Worm (Caenorhabditis elegans) whole organism, late embryonic: ENCODE data around the gene Y54G2A.49.

ENCODE experiments used
- ama-1 ChIP-seq: fragments of 150-350 bp; optimal IDR thresholded peaks from 2 replicates; lab custom pipeline; 2014
- ceh-2 ChIP-seq: sonication (generic microtip); optimal IDR thresholded peaks from 2 replicates; lab custom pipeline; 2016; ENCODE audit warnings: missing genotype, missing genetic modification characterization, missing compliant biosample characterization
- ceh-30 ChIP-seq: fragments of 150-350 bp; optimal IDR thresholded peaks from 2 replicates; lab custom pipeline; 2014; ENCODE audit warnings: missing biosample characterization, missing genetic modification characterization
- ets-4 ChIP-seq: sonication (generic microtip); optimal IDR thresholded peaks from 2 replicates; lab custom pipeline; 2016; ENCODE audit warnings: missing genetic modification characterization, missing compliant biosample characterization
- hlh-30 ChIP-seq: sonication (generic microtip); optimal IDR thresholded peaks from 2 replicates; lab custom pipeline; 2017; ENCODE audit warnings: antibody characterized with exemption, missing genetic modification characterization, missing compliant biosample characterization; ENCODE audit not compliant: insufficient read depth
- nfya-1 ChIP-seq: sonication (generic microtip); optimal IDR thresholded peaks from 2 replicates; lab custom pipeline; 2017; ENCODE audit warnings: missing genetic modification characterization, mild to moderate bottlenecking, missing compliant biosample characterization, antibody characterized with exemption, moderate library complexity
- nhr-11 ChIP-seq: fragments of 150-350 bp; optimal IDR thresholded peaks from 2 replicates; lab custom pipeline; 2014; ENCODE audit warnings: missing biosample characterization, missing genetic modification characterization
- pha-4 ChIP-seq: fragments of 150-350 bp; optimal IDR thresholded peaks from 2 replicates; lab custom pipeline; 2018; ENCODE audit warnings: missing biosample characterization, missing genetic modification reagents, missing genetic modification characterization
- rnt-1 ChIP-seq: sonication (generic microtip); optimal IDR thresholded peaks from 2 replicates; lab custom pipeline; 2016; ENCODE audit warnings: missing genetic modification characterization, missing compliant biosample characterization
- tbx-7 ChIP-seq: sonication (generic microtip); optimal IDR thresholded peaks from 2 replicates; lab custom pipeline; 2016; ENCODE audit warnings: missing genotype, missing genetic modification characterization, missing compliant biosample characterization
- unc-86 ChIP-seq: sonication (generic microtip); optimal IDR thresholded peaks from 2 replicates; lab custom pipeline; 2016; ENCODE audit warnings: missing genetic modification characterization, missing compliant biosample characterization
- zip-5 ChIP-seq: sonication (generic microtip); optimal IDR thresholded peaks from 2 replicates; lab custom pipeline; 2016; ENCODE audit warnings: missing genetic modification characterization, missing compliant biosample characterization
- ztf-16 ChIP-seq: sonication (generic microtip); optimal IDR thresholded peaks from 2 replicates; lab custom pipeline; 2017; ENCODE audit warnings: missing genetic modification characterization, missing compliant biosample characterization

DNA sequence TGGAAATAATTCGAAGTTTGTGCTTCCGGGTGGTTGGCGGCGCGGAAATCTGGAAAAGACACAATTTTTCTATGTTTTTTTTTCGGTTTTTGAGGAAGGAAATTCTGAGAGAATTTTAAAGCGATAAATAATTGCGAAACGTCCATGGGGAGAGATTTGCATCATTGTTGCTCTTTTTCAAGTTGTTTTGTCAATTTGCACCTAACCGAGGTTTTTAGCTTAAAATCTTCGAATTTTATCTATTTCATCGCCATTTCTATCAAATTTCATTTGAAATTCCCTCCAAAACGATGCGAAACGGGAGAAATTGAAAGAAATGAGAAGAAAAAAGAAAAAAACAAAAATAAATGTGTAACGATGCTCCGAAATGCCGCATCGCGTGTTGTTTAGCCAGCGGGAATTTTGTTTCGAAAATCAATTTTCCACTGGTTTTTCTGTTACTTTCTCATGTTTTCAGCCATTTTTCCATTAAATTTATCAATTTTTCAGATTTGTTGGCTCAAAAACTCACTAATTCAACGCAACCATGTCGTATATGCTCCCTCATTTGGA, 37.4 kb upstream of the Y54G2A.49 start, which contains the start of the genes nprt-1 and dib-1:
- TF ChIP-seq nhr-11 (tag; lab: Kevin White, UChicago) (no peak), rnt-1 (tag; lab: Kevin White, UChicago) (no peak), nfya-1 (tag; lab: Kevin White, UChicago) (peak; percentile 52), pha-4 (tag; lab: Kevin White, UChicago) (no peak), tbx-7 (tag; lab: Kevin White, UChicago) (no peak), ama-1 (lab: Kevin White, UChicago) (no peak), zip-5 (tag; lab: Kevin White, UChicago) (no peak), ztf-16 (tag; lab: Kevin White, UChicago) (no peak), ets-4 (tag; lab: Kevin White, UChicago) (no peak), hlh-30 (tag; lab: Kevin White, UChicago) (no peak), ceh-2 (tag; lab: Kevin White, UChicago) (no peak), unc-86 (tag; lab: Kevin White, UChicago) (no peak), ceh-30 (tag; lab: Kevin White, UChicago) (no peak)
